Fruit fly (Drosophila melanogaster) whole organism, wandering third instar larva: ENCODE results near the gene CG4313.

Source experiments
- Abd-B ChIP-seq: fragments of >200 bp; optimal IDR thresholded peaks from 2 replicates; lab custom pipeline; 2017; ENCODE audit warnings: missing biosample characterization, missing genetic modification characterization
- CG32264 ChIP-seq: fragments of 200-800 bp; sonication (Bioruptor generic); optimal IDR thresholded peaks from 2 replicates; lab custom pipeline; 2016; ENCODE audit warnings: missing biosample characterization, missing genetic modification characterization
- CG9705 ChIP-seq: fragments of 200-800 bp; sonication (Bioruptor generic); optimal IDR thresholded peaks from 2 replicates; lab custom pipeline; 2018; ENCODE audit warnings: missing biosample characterization, mild to moderate bottlenecking, missing genetic modification characterization
- CrebA ChIP-seq: fragments of 200-800 bp; sonication (Bioruptor generic); optimal IDR thresholded peaks from 2 replicates; lab custom pipeline; 2016; ENCODE audit warnings: missing biosample characterization, mild to moderate bottlenecking, missing genetic modification characterization, borderline replicate concordance
- Dfd ChIP-seq: fragments of >200 bp; optimal IDR thresholded peaks from 2 replicates; lab custom pipeline; 2017; ENCODE audit warnings: missing biosample characterization, missing genetic modification characterization
- Dif ChIP-seq: fragments of 200-275, 200-300 bp; sonication (Bioruptor generic); optimal IDR thresholded peaks from 2 replicates; lab custom pipeline; 2018; ENCODE audit warnings: missing biosample characterization, missing genetic modification characterization; ENCODE audit not compliant: partially characterized antibody
- GATAd ChIP-seq: sonication (Bioruptor generic); optimal IDR thresholded peaks from 2 replicates; lab custom pipeline; 2016; ENCODE audit warnings: missing biosample characterization, missing genetic modification characterization
- HLH106 ChIP-seq: fragments of 200-800 bp; optimal IDR thresholded peaks from 3 replicates; lab custom pipeline; 2019; ENCODE audit warnings: missing biosample characterization, mild to moderate bottlenecking, missing genetic modification characterization, moderate library complexity
- Hnf4 ChIP-seq: fragments of 200-800 bp; sonication (Bioruptor generic); optimal IDR thresholded peaks from 2 replicates; lab custom pipeline; 2016; ENCODE audit warnings: missing biosample characterization, mild to moderate bottlenecking, missing genetic modification characterization
- Hr78 ChIP-seq: fragments of >200 bp; optimal IDR thresholded peaks from 2 replicates; lab custom pipeline; 2017; ENCODE audit warnings: missing biosample characterization, missing genetic modification characterization
- Hr83 ChIP-seq: fragments of 200-300 bp; sonication (Bioruptor generic); optimal IDR thresholded peaks from 2 replicates; lab custom pipeline; 2016; ENCODE audit warnings: missing biosample characterization, mild to moderate bottlenecking, missing genetic modification characterization, moderate library complexity; ENCODE audit not compliant: poor library complexity, severe bottlenecking
- Jra ChIP-seq: sonication (Bioruptor generic); optimal IDR thresholded peaks from 2 replicates; lab custom pipeline; 2016; ENCODE audit warnings: missing biosample characterization, missing genetic modification characterization
- Mio ChIP-seq: sonication (Bioruptor generic); optimal IDR thresholded peaks from 2 replicates; lab custom pipeline; 2016; ENCODE audit warnings: missing biosample characterization, missing genetic modification characterization
- Myc ChIP-seq: fragments of >200 bp; optimal IDR thresholded peaks from 2 replicates; lab custom pipeline; 2017
- N ChIP-seq: fragments of >200 bp; optimal IDR thresholded peaks from 2 replicates; lab custom pipeline; 2018; ENCODE audit warnings: missing biosample characterization, missing external identifiers, missing genetic modification characterization
- OdsH ChIP-seq: fragments of 200-800 bp; sonication (Bioruptor generic); optimal IDR thresholded peaks from 2 replicates; lab custom pipeline; 2016; ENCODE audit warnings: missing biosample characterization, mild to moderate bottlenecking, missing genetic modification characterization
- Rel ChIP-seq, 2 experiments: fragments of 200-800 bp; sonication (Bioruptor generic) in 1 of 2; optimal IDR thresholded peaks; 2 replicates in 1 of 2; 3 replicates in 1 of 2; lab custom pipeline; 2016 to 2019; ENCODE audit warnings: mild to moderate bottlenecking in 2 of 2, missing biosample characterization in 2 of 2, missing genetic modification characterization in 2 of 2, moderate library complexity in 1 of 2
- Sp1 ChIP-seq: fragments of 200-800 bp; sonication (Bioruptor generic); optimal IDR thresholded peaks from 3 replicates; lab custom pipeline; 2019; ENCODE audit warnings: missing biosample characterization, mild to moderate bottlenecking, missing genetic modification characterization, moderate library complexity
- Vsx2 ChIP-seq: fragments of 200-300, 225-300 bp; sonication (Bioruptor generic); optimal IDR thresholded peaks from 2 replicates; lab custom pipeline; 2018; ENCODE audit warnings: missing biosample characterization, missing genetic modification characterization; ENCODE audit not compliant: partially characterized antibody
- br ChIP-seq: fragments of 200-800 bp; sonication (Bioruptor generic); optimal IDR thresholded peaks from 2 replicates; lab custom pipeline; 2016; ENCODE audit warnings: missing biosample characterization, missing genetic modification characterization
- brk ChIP-seq: fragments of 200-800 bp; sonication (Bioruptor generic); optimal IDR thresholded peaks from 2 replicates; lab custom pipeline; 2016; ENCODE audit warnings: missing biosample characterization, mild to moderate bottlenecking, missing genetic modification characterization
- dl ChIP-seq, 2 experiments: fragments of 175-275, 200-275 bp in 1 of 2; fragments of 200-275 bp in 1 of 2; sonication (Bioruptor generic); optimal IDR thresholded peaks; lab custom pipeline; 2018; ENCODE audit warnings: mild to moderate bottlenecking in 2 of 2, missing biosample characterization in 2 of 2, missing genetic modification characterization in 2 of 2, moderate library complexity in 2 of 2; ENCODE audit not compliant: partially characterized antibody in 2 of 2, insufficient read depth in 1 of 2
- dmrt93B ChIP-seq: fragments of 200-800 bp; sonication (Bioruptor generic); optimal IDR thresholded peaks from 2 replicates; lab custom pipeline; 2018; ENCODE audit warnings: missing biosample characterization, mild to moderate bottlenecking, missing genetic modification characterization
- dsf ChIP-seq: sonication (Bioruptor generic); optimal IDR thresholded peaks from 2 replicates; lab custom pipeline; 2016; ENCODE audit warnings: missing biosample characterization, missing genetic modification characterization, borderline replicate concordance
- ey ChIP-seq: fragments of 200-800 bp; sonication (Bioruptor generic); optimal IDR thresholded peaks from 2 replicates; lab custom pipeline; 2016; ENCODE audit warnings: missing biosample characterization, missing genetic modification characterization
- foxo ChIP-seq, 2 experiments: fragments of 200-800 bp; sonication (Bioruptor generic); optimal IDR thresholded peaks; 2 replicates in 1 of 2; 3 replicates in 1 of 2; lab custom pipeline; 2016 to 2017; ENCODE audit warnings: missing biosample characterization in 2 of 2, missing genetic modification characterization in 2 of 2
- fru ChIP-seq: fragments of 200-800 bp; sonication (Bioruptor generic); optimal IDR thresholded peaks from 3 replicates; lab custom pipeline; 2016; ENCODE audit warnings: missing biosample characterization, mild to moderate bottlenecking, missing genetic modification characterization
- h ChIP-seq: fragments of 200-800 bp; sonication (Bioruptor generic); optimal IDR thresholded peaks from 3 replicates; lab custom pipeline; 2016; ENCODE audit warnings: missing biosample characterization, mild to moderate bottlenecking, missing genetic modification characterization
- jim ChIP-seq: fragments of 175-275, 200-325 bp; sonication (Bioruptor generic); optimal IDR thresholded peaks from 2 replicates; lab custom pipeline; 2016; ENCODE audit warnings: missing biosample characterization, mild to moderate bottlenecking, missing genetic modification characterization
- lola ChIP-seq: fragments of >200 bp; optimal IDR thresholded peaks from 2 replicates; lab custom pipeline; 2017; ENCODE audit warnings: missing biosample characterization, missing genetic modification characterization
- pan ChIP-seq: fragments of >200 bp; optimal IDR thresholded peaks from 2 replicates; lab custom pipeline; 2017
- psq ChIP-seq: fragments of 200-800 bp; sonication (Bioruptor generic); optimal IDR thresholded peaks from 3 replicates; lab custom pipeline; 2017; ENCODE audit warnings: missing biosample characterization, mild to moderate bottlenecking, missing genetic modification characterization, moderate library complexity
- rgr ChIP-seq: fragments of 200-800 bp; sonication (Bioruptor generic); optimal IDR thresholded peaks from 3 replicates; lab custom pipeline; 2016; ENCODE audit warnings: missing biosample characterization, mild to moderate bottlenecking, missing genetic modification characterization
- sage ChIP-seq: fragments of 200-800 bp; sonication (Bioruptor generic); optimal IDR thresholded peaks from 2 replicates; lab custom pipeline; 2016; ENCODE audit warnings: missing biosample characterization, mild to moderate bottlenecking, missing genetic modification characterization
- sv ChIP-seq: fragments of 200-800 bp; sonication (Bioruptor generic); optimal IDR thresholded peaks from 3 replicates; lab custom pipeline; 2016; ENCODE audit warnings: missing biosample characterization, missing genetic modification characterization
- tai ChIP-seq: sonication (Bioruptor generic); optimal IDR thresholded peaks from 2 replicates; lab custom pipeline; 2016; ENCODE audit warnings: missing biosample characterization, missing genetic modification characterization
- usp ChIP-seq: fragments of >200 bp; optimal IDR thresholded peaks from 2 replicates; lab custom pipeline; 2017; ENCODE audit warnings: missing biosample characterization, missing genetic modification characterization
- woc ChIP-seq: sonication (Bioruptor generic); optimal IDR thresholded peaks from 2 replicates; lab custom pipeline; 2016; ENCODE audit warnings: missing biosample characterization, mild to moderate bottlenecking, missing genetic modification characterization

Gene CG4313

DNA sequence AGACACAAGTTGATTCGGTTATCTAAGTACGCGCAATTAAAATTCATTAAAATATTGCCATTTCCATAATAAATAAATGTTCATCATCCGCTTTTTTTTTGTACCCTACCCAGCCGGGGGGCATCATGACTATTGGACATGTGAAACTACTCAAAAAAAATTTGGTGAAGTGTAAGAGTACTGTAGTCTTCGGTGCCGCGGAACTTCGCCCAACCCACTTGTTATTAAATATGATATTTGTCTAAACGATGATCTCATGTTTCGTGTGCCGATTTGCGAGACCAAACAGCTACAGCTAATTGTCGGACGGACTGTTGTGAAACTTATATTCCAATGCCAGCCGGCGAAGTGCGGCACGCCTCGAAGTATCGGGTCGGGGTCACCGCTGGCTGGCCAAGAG, 47.1 kb downstream of the CG4313 start:
- TF ChIP-seq dl (GFP tag; optimal IDR thresholded peaks at IDR 0.05; lab: Kevin White, UChicago; ENCODE audit: insufficient read depth in 1 of 2, partially characterized antibody in 2 of 2) = no peak

DNA sequence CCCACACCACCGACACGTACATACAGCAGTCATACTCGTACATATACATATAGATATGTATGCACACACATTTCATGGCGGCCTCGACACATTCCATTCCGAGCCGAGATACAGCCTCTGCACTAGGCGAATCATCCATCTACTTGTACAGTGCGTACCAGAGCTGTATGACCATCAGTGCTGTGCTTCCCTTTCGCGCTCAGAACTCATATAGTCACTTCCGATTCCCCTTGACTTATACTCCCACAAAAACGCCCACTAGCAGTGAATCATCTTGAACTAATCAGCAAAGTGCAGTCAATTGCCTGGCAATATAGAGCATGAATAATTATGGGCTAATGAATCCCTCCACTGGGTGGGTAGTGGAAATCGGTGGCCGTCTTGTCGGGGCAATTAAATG, 48.1 kb downstream of the CG4313 start:
- TF ChIP-seq pan (lab: Kevin White, UChicago) (no peak), rgr (GFP tag; lab: Kevin White, UChicago) (no peak), Dif (no peak), N (no peak), CG9705 (GFP tag; lab: Kevin White, UChicago) (no peak), Jra (GFP tag; lab: Kevin White, UChicago) (no peak), Hr78 (GFP tag; lab: Kevin White, UChicago) (no peak), sv (GFP tag; lab: Kevin White, UChicago) (no peak), Mio (GFP tag; lab: Kevin White, UChicago) (no peak), tai (no peak), fru (no peak)

DNA sequence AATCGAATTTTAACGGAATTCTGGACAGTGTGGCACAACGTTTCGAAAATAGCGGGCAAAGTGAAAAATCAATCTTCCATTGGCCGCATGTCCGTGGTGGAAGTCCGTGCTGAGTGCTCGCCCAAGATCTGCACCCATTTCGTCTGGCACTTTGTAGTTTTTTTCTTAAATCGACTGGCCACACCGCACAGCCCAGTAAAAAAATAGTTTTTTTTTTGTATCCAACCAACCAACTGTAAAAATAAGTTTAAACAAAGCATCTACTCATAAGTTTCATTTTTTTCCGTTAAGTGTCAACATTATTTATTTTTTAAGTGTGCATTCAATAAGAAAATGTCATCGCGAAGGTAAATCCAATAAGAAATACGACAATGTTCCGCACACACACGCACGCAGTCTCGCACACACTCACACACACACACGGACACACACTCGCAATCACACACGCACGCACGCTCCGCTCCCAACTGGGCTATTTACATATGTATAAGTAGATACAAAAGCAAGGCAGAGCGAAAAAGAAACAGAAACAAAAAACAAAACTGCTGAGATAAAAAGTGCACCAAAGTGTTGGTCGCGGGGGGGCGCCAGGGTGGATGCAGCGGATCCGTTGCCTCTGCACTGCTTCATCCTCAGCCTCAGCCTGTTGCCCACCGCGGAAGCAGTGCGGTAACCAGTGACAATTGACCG, 52.5 kb downstream of the CG4313 start, which contains the start of gene csw:
Gene csw, plus strand, starts transcription at position 163 of the 690 bp plus-strand sequence.
- TF ChIP-seq N (peak; percentile 75), tai (no peak), Hr83 (GFP tag; lab: Kevin White, UChicago) (peak; percentile 18), psq (peak; percentile 33), dsf (GFP tag; lab: Kevin White, UChicago) (no peak), CG32264 (no peak), h (peak; percentile 23), Sp1 (GFP tag; lab: Kevin White, UChicago) (peak; percentile 63), ey (GFP tag; lab: Kevin White, UChicago) (no peak), dmrt93B (GFP tag; lab: Kevin White, UChicago) (no peak), Dfd (GFP tag; lab: Kevin White, UChicago) (peak; percentile 82), Abd-B (GFP tag; lab: Kevin White, UChicago) (no peak), pan (lab: Kevin White, UChicago) (no peak), CrebA (GFP tag; lab: Kevin White, UChicago) (no peak), sv (GFP tag; lab: Kevin White, UChicago) (peak; percentile 34), brk (GFP tag; lab: Kevin White, UChicago) (no peak), Hnf4 (GFP tag; lab: Kevin White, UChicago) (peak; percentile 91), br (no peak), Vsx2 (GFP tag; lab: Kevin White, UChicago) (no peak), OdsH (GFP tag; lab: Kevin White, UChicago) (no peak), Myc (lab: Kevin White, UChicago) (no peak), GATAd (no peak), HLH106 (tag; lab: Kevin White, UChicago) (peak; percentile 5), rgr (GFP tag; lab: Kevin White, UChicago) (peak; percentile 1), Dif (no peak), CG9705 (GFP tag; lab: Kevin White, UChicago) (no peak), woc (no peak), dl (GFP tag; optimal IDR thresholded peaks at IDR 0.05; lab: Kevin White, UChicago; ENCODE audit: insufficient read depth in 1 of 2, partially characterized antibody in 2 of 2) (no peak), sage (GFP tag; lab: Kevin White, UChicago) (no peak), Rel (GFP tag; optimal IDR thresholded peaks at IDR 0.05; lab: Kevin White, UChicago) (no peak), Rel (tag; optimal IDR thresholded peaks at IDR 0.05; lab: Kevin White, UChicago) (peak; percentile 3), lola (GFP tag; lab: Kevin White, UChicago) (no peak), jim (GFP tag; lab: Kevin White, UChicago) (peak; percentile 92), Mio (GFP tag; lab: Kevin White, UChicago) (no peak), usp (GFP tag; lab: Kevin White, UChicago) (no peak), Jra (GFP tag; lab: Kevin White, UChicago) (peak; percentile 35), Hr78 (GFP tag; lab: Kevin White, UChicago) (no peak), foxo (GFP tag; optimal IDR thresholded peaks at IDR 0.05; lab: Kevin White, UChicago) (peak in 1 of 2 experiments; percentile 50), fru (no peak)
